Worm (Caenorhabditis elegans) whole organism, early embryonic: ENCODE measurements around the gene B0310.2.

Experiments
- B0310.2 ChIP-seq: sonication (generic microtip); optimal IDR thresholded peaks from 2 replicates; lab custom pipeline; 2016; ENCODE audit warnings: mild to moderate bottlenecking, missing genetic modification characterization, missing compliant biosample characterization
- F13C5.2 ChIP-seq: sonication (generic microtip); optimal IDR thresholded peaks from 2 replicates; lab custom pipeline; 2017; ENCODE audit warnings: mild to moderate bottlenecking, missing genetic modification characterization, inconsistent platforms, missing compliant biosample characterization
- aly-1 ChIP-seq: sonication (generic microtip); optimal IDR thresholded peaks from 2 replicates; lab custom pipeline; 2016; ENCODE audit warnings: missing genetic modification characterization, missing compliant biosample characterization
- ama-1 ChIP-seq: fragments of 150-350 bp; optimal IDR thresholded peaks from 2 replicates; lab custom pipeline; 2014
- ceh-13 ChIP-seq: fragments of 200-800 bp; sonication (Bioruptor generic); optimal IDR thresholded peaks from 2 replicates; lab custom pipeline; 2018; ENCODE audit warnings: mild to moderate bottlenecking, missing genetic modification characterization, missing compliant biosample characterization
- ceh-36 ChIP-seq: sonication (generic microtip); optimal IDR thresholded peaks from 2 replicates; lab custom pipeline; 2016; ENCODE audit warnings: missing genetic modification characterization, inconsistent platforms, missing compliant biosample characterization
- ets-7 ChIP-seq: sonication (generic microtip); optimal IDR thresholded peaks from 2 replicates; lab custom pipeline; 2016; ENCODE audit warnings: missing genotype, missing genetic modification characterization, missing compliant biosample characterization
- flt-1 ChIP-seq: fragments of 200-800 bp; sonication (Bioruptor generic); IDR thresholded peaks from 2 replicates; pipeline ENCODE4 v1.3.6; 2022; ENCODE audit warnings: missing genetic modification characterization, missing compliant biosample characterization
- hmbx-1 ChIP-seq: sonication (generic microtip); optimal IDR thresholded peaks from 2 replicates; lab custom pipeline; 2016; ENCODE audit warnings: mild to moderate bottlenecking, missing genetic modification characterization, missing compliant biosample characterization
- hmg-4 ChIP-seq: fragments of 200-800 bp; sonication (Bioruptor generic); optimal IDR thresholded peaks from 2 replicates; lab custom pipeline; 2018; ENCODE audit warnings: mild to moderate bottlenecking, missing genetic modification characterization, missing compliant biosample characterization
- hnd-1 ChIP-seq: sonication (generic microtip); optimal IDR thresholded peaks from 2 replicates; lab custom pipeline; 2016; ENCODE audit warnings: missing genetic modification characterization, missing compliant biosample characterization
- pes-1 ChIP-seq: fragments of 200-800 bp; sonication (Bioruptor generic); IDR thresholded peaks from 2 replicates; pipeline ENCODE4 v1.3.6; 2022; ENCODE audit warnings: missing genetic modification reagents, missing genetic modification characterization, missing compliant biosample characterization
- scrt-1 ChIP-seq: fragments of 200-800 bp; sonication (Bioruptor generic); IDR thresholded peaks from 2 replicates; pipeline ENCODE4 v1.3.6; 2022; ENCODE audit warnings: missing genetic modification characterization, missing compliant biosample characterization
- sea-1 ChIP-seq: fragments of 200-800 bp; sonication (Bioruptor generic); conservative IDR thresholded peaks from 2 replicates; pipeline ENCODE4 v1.3.6; 2022; ENCODE audit warnings: missing genetic modification characterization, missing compliant biosample characterization
- tbx-11 ChIP-seq: fragments of 200-800 bp; sonication (Bioruptor generic); IDR thresholded peaks from 2 replicates; pipeline ENCODE4 v1.3.6; 2022; ENCODE audit warnings: missing genetic modification characterization, missing compliant biosample characterization
- tbx-37 ChIP-seq: fragments of 200-800 bp; sonication (Bioruptor generic); conservative IDR thresholded peaks from 2 replicates; pipeline ENCODE4 v1.3.6; 2022; ENCODE audit warnings: missing genetic modification reagents, missing genetic modification characterization, missing compliant biosample characterization
- tra-4 ChIP-seq: sonication (generic microtip); optimal IDR thresholded peaks from 2 replicates; lab custom pipeline; 2017; ENCODE audit warnings: missing genetic modification characterization, missing compliant biosample characterization

The B0310.2 gene

ce11 chrX:465931-466330 lies 40.8 kb downstream of the B0310.2 start:
- TF ChIP-seq sea-1 (GFP tag; lab: Robert Waterston, UW) (0 out of 2 replicates have a peak, but pooled peaks have one; percentile 53), scrt-1 (GFP tag; lab: Robert Waterston, UW) (peak; percentile 53; the same call in 1 of the 2 replicates), flt-1 (GFP tag; lab: Robert Waterston, UW) (peak; percentile 35; the same call in 1 of the 2 replicates), tbx-37 (peak; percentile 45; the same call in 1 of the 2 replicates), pes-1 (GFP tag; lab: Robert Waterston, UW) (peak; percentile 54)

- TF ChIP-seq ama-1 (no peak), hmg-4 (no peak), ceh-13 (GFP tag; lab: Kevin White, UChicago) (no peak), tbx-37 (no peak), tbx-11 (GFP tag; lab: Robert Waterston, UW) (no peak)
These were observed 45.1 kb downstream of the B0310.2 start for ce11 chrX:461623-462022.

- TF ChIP-seq scrt-1 (GFP tag; lab: Robert Waterston, UW) = no peak
- TF ChIP-seq tra-4 = no peak
- TF ChIP-seq pes-1 (GFP tag; lab: Robert Waterston, UW) = no peak
- TF ChIP-seq hmbx-1 (tag; lab: Kevin White, UChicago) = no peak
These were observed 46.4 kb downstream of the B0310.2 start, which contains the start of gene aagr-4 for ce11 chrX:460351-460750. Gene aagr-4 (plus strand): TSS chrX:460651.

ce11 chrX:459316-459715 lies 47.4 kb downstream of the B0310.2 start:
- TF ChIP-seq aly-1 (tag; lab: Kevin White, UChicago) (no peak), tbx-11 (GFP tag; lab: Robert Waterston, UW) (no peak), ets-7 (tag; lab: Kevin White, UChicago) (no peak), ama-1 (no peak), tra-4 (no peak), scrt-1 (GFP tag; lab: Robert Waterston, UW) (no peak), B0310.2 (tag; lab: Kevin White, UChicago) (no peak), hmg-4 (no peak), flt-1 (GFP tag; lab: Robert Waterston, UW) (no peak), ceh-13 (GFP tag; lab: Kevin White, UChicago) (no peak), ceh-36 (tag; lab: Kevin White, UChicago) (no peak)

- TF ChIP-seq hnd-1 (tag; lab: Kevin White, UChicago) (no peak), F13C5.2 (tag; lab: Kevin White, UChicago) (no peak), ceh-13 (GFP tag; lab: Kevin White, UChicago) (no peak), aly-1 (tag; lab: Kevin White, UChicago) (no peak), ama-1 (no peak), scrt-1 (GFP tag; lab: Robert Waterston, UW) (no peak), sea-1 (GFP tag; lab: Robert Waterston, UW) (no peak), tbx-11 (GFP tag; lab: Robert Waterston, UW) (no peak), ets-7 (tag; lab: Kevin White, UChicago) (no peak), B0310.2 (tag; lab: Kevin White, UChicago) (no peak), hmg-4 (no peak), flt-1 (GFP tag; lab: Robert Waterston, UW) (no peak), tbx-37 (no peak), pes-1 (GFP tag; lab: Robert Waterston, UW) (no peak), ceh-36 (tag; lab: Kevin White, UChicago) (no peak)
These were observed 49.5 kb downstream of the B0310.2 start, which contains the start of gene abu-12 for ce11 chrX:457139-457802. Gene abu-12 (minus strand): TSS chrX:457610.
